Worm (Caenorhabditis elegans) whole organism, late embryonic: ENCODE data around the gene cst-1.

Experiments used
- C08G9.2 ChIP-seq: sonication (generic microtip); optimal IDR thresholded peaks from 2 replicates; lab custom pipeline; 2016; ENCODE audit warnings: mild to moderate bottlenecking, missing genetic modification characterization, moderate library complexity, missing compliant biosample characterization
- C38D4.7 ChIP-seq: fragments of 200-800 bp; sonication (Bioruptor generic); optimal IDR thresholded peaks from 2 replicates; lab custom pipeline; 2018; ENCODE audit warnings: mild to moderate bottlenecking, missing genetic modification characterization, moderate library complexity, missing compliant biosample characterization
- F13H6.1 ChIP-seq: sonication (generic microtip); optimal IDR thresholded peaks from 2 replicates; lab custom pipeline; 2016; ENCODE audit warnings: missing genetic modification characterization, missing compliant biosample characterization
- K02D7.2 ChIP-seq: sonication (generic microtip); optimal IDR thresholded peaks from 2 replicates; lab custom pipeline; 2017; ENCODE audit warnings: mild to moderate bottlenecking, missing genetic modification characterization, missing compliant biosample characterization
- K09A11.1 ChIP-seq: sonication (generic microtip); optimal IDR thresholded peaks from 2 replicates; lab custom pipeline; 2017; ENCODE audit warnings: antibody characterized with exemption, mild to moderate bottlenecking, missing genetic modification characterization, missing compliant biosample characterization; ENCODE audit not compliant: insufficient read depth
- T23F11.4 ChIP-seq: fragments of 200-800 bp; sonication (Bioruptor generic); optimal IDR thresholded peaks from 2 replicates; lab custom pipeline; 2018; ENCODE audit warnings: mild to moderate bottlenecking, missing genetic modification characterization, missing compliant biosample characterization
- ceh-2 ChIP-seq: sonication (generic microtip); optimal IDR thresholded peaks from 2 replicates; lab custom pipeline; 2016; ENCODE audit warnings: missing genotype, missing genetic modification characterization, missing compliant biosample characterization
- ceh-24 ChIP-seq: sonication (generic microtip); optimal IDR thresholded peaks from 2 replicates; lab custom pipeline; 2016; ENCODE audit warnings: mild to moderate bottlenecking, missing genetic modification characterization, missing compliant biosample characterization
- ceh-48 ChIP-seq: sonication (generic microtip); optimal IDR thresholded peaks from 2 replicates; lab custom pipeline; 2016; ENCODE audit warnings: missing genetic modification characterization, inconsistent platforms, missing compliant biosample characterization
- ceh-6 ChIP-seq: fragments of 200-800 bp; sonication (Bioruptor generic); optimal IDR thresholded peaks from 2 replicates; lab custom pipeline; 2018; ENCODE audit warnings: mild to moderate bottlenecking, missing genetic modification characterization, missing compliant biosample characterization
- che-1 ChIP-seq: sonication (generic microtip); optimal IDR thresholded peaks from 2 replicates; lab custom pipeline; 2016; ENCODE audit warnings: mild to moderate bottlenecking, missing genetic modification characterization, missing compliant biosample characterization
- dmd-4 ChIP-seq: sonication (generic microtip); optimal IDR thresholded peaks from 2 replicates; lab custom pipeline; 2016; ENCODE audit warnings: borderline replicate concordance, missing genetic modification characterization, missing compliant biosample characterization
- dve-1 ChIP-seq: sonication (generic microtip); optimal IDR thresholded peaks from 2 replicates; lab custom pipeline; 2017; ENCODE audit warnings: antibody characterized with exemption, mild to moderate bottlenecking, missing genetic modification characterization, missing compliant biosample characterization
- ets-4 ChIP-seq: sonication (generic microtip); optimal IDR thresholded peaks from 2 replicates; lab custom pipeline; 2016; ENCODE audit warnings: missing genetic modification characterization, missing compliant biosample characterization
- eyg-1 ChIP-seq: sonication (generic microtip); optimal IDR thresholded peaks from 2 replicates; lab custom pipeline; 2016; ENCODE audit warnings: missing genotype, missing genetic modification characterization, missing compliant biosample characterization
- fax-1 ChIP-seq: sonication (generic microtip); optimal IDR thresholded peaks from 2 replicates; lab custom pipeline; 2016; ENCODE audit warnings: missing genotype, missing genetic modification characterization, missing compliant biosample characterization
- gmeb-2 ChIP-seq: sonication (generic microtip); optimal IDR thresholded peaks from 2 replicates; lab custom pipeline; 2016; ENCODE audit warnings: missing genetic modification characterization, inconsistent platforms, missing compliant biosample characterization
- hlh-13 ChIP-seq: fragments of 200-800 bp; sonication (Bioruptor generic); optimal IDR thresholded peaks from 2 replicates; lab custom pipeline; 2018; ENCODE audit warnings: mild to moderate bottlenecking, missing genetic modification characterization, missing compliant biosample characterization
- hlh-15 ChIP-seq: sonication (generic microtip); optimal IDR thresholded peaks from 2 replicates; lab custom pipeline; 2016; ENCODE audit warnings: missing genetic modification characterization, missing compliant biosample characterization
- hlh-6 ChIP-seq: sonication (generic microtip); optimal IDR thresholded peaks from 2 replicates; lab custom pipeline; 2016; ENCODE audit warnings: missing genotype, missing genetic modification characterization, missing compliant biosample characterization
- hlh-8 ChIP-seq: sonication (generic microtip); optimal IDR thresholded peaks from 2 replicates; lab custom pipeline; 2016; ENCODE audit warnings: missing genotype, missing genetic modification characterization, missing compliant biosample characterization
- madf-2 ChIP-seq: sonication (generic microtip); optimal IDR thresholded peaks from 2 replicates; lab custom pipeline; 2017; ENCODE audit warnings: missing genetic modification characterization, missing compliant biosample characterization
- mec-3 ChIP-seq: sonication (generic microtip); optimal IDR thresholded peaks from 2 replicates; lab custom pipeline; 2016; ENCODE audit warnings: borderline replicate concordance, missing genetic modification characterization, missing compliant biosample characterization
- nhr-232 ChIP-seq: sonication (generic microtip); optimal IDR thresholded peaks from 2 replicates; lab custom pipeline; 2016; ENCODE audit warnings: missing genetic modification characterization, missing compliant biosample characterization
- npax-4 ChIP-seq: sonication (generic microtip); optimal IDR thresholded peaks from 2 replicates; lab custom pipeline; 2016; ENCODE audit warnings: missing genetic modification characterization, missing compliant biosample characterization
- pha-2 ChIP-seq: sonication (generic microtip); optimal IDR thresholded peaks from 2 replicates; lab custom pipeline; 2017; ENCODE audit warnings: mild to moderate bottlenecking, missing genetic modification characterization, missing compliant biosample characterization
- pqm-1 ChIP-seq: sonication (generic microtip); optimal IDR thresholded peaks from 2 replicates; lab custom pipeline; 2016; ENCODE audit warnings: missing genetic modification characterization, missing compliant biosample characterization
- sox-2 ChIP-seq: fragments of 200-800 bp; sonication (Bioruptor generic); IDR thresholded peaks from 2 replicates; pipeline ENCODE4 v1.3.6; 2022; ENCODE audit warnings: missing genetic modification reagents, missing genetic modification characterization, missing compliant biosample characterization
- tbx-7 ChIP-seq: sonication (generic microtip); optimal IDR thresholded peaks from 2 replicates; lab custom pipeline; 2016; ENCODE audit warnings: missing genotype, missing genetic modification characterization, missing compliant biosample characterization
- ttx-3 ChIP-seq: sonication (generic microtip); optimal IDR thresholded peaks from 2 replicates; lab custom pipeline; 2016; ENCODE audit warnings: missing genetic modification reagents, missing genetic modification characterization, missing compliant biosample characterization
- unc-3 ChIP-seq, 2 experiments: fragments of 200-800 bp in 1 of 2; sonication (Bioruptor generic) in 1 of 2; sonication (generic microtip) in 1 of 2; conservative IDR thresholded peaks in 1 of 2; optimal IDR thresholded peaks in 1 of 2; 2 replicates each; pipeline versions ENCODE4 v1.3.6 to Lab custom; 2016 to 2022; ENCODE audit warnings: missing compliant biosample characterization in 2 of 2, missing genetic modification characterization in 2 of 2, missing genetic modification reagents in 1 of 2
- unc-42 ChIP-seq: sonication (generic microtip); optimal IDR thresholded peaks from 2 replicates; lab custom pipeline; 2016; ENCODE audit warnings: missing genotype, missing genetic modification characterization, missing compliant biosample characterization
- unc-55 ChIP-seq: sonication (generic microtip); optimal IDR thresholded peaks from 2 replicates; lab custom pipeline; 2017; ENCODE audit warnings: missing biosample characterization, missing genetic modification reagents, missing genetic modification characterization
- zip-5 ChIP-seq: sonication (generic microtip); optimal IDR thresholded peaks from 2 replicates; lab custom pipeline; 2016; ENCODE audit warnings: missing genetic modification characterization, missing compliant biosample characterization

The cst-1 gene

ce11 chrX:4367414-4367813 lies 28.0 kb downstream of the cst-1 start, which contains the start of gene R160.10:
Gene R160.10, minus strand, starts transcription at chrX:4367514.
- TF ChIP-seq pha-2 = no peak

- no peak for TF ChIP-seq T23F11.4
- no peak for TF ChIP-seq hlh-13 (GFP tag; lab: Kevin White, UChicago)
- no peak for TF ChIP-seq dve-1 (tag; lab: Kevin White, UChicago)
- TF ChIP-seq ceh-24 = no peak
- no peak for TF ChIP-seq mec-3 (tag; lab: Kevin White, UChicago)
- TF ChIP-seq ceh-2 (tag; lab: Kevin White, UChicago) = no peak
- no peak for TF ChIP-seq tbx-7 (tag; lab: Kevin White, UChicago)
- no peak for TF ChIP-seq madf-2
- TF ChIP-seq dmd-4 = no peak
These were observed 29.4 kb downstream of the cst-1 start, which contains the start of gene R160.4 for ce11 chrX:4368800-4369199. Gene R160.4, minus strand, starts transcription at chrX:4368900.

ce11 chrX:4370756-4371155 lies 31.3 kb downstream of the cst-1 start, which contains the start of gene R160.5:
Gene R160.5, minus strand, starts transcription at chrX:4370856.
- TF ChIP-seq dmd-4 (no peak), npax-4 (tag; lab: Kevin White, UChicago) (no peak), K02D7.2 (no peak), dve-1 (tag; lab: Kevin White, UChicago) (no peak), C38D4.7 (GFP tag; lab: Kevin White, UChicago) (no peak), gmeb-2 (no peak), hlh-13 (GFP tag; lab: Kevin White, UChicago) (no peak), hlh-15 (no peak), F13H6.1 (tag; lab: Kevin White, UChicago) (no peak), ttx-3 (tag; lab: Kevin White, UChicago) (no peak), che-1 (tag; lab: Kevin White, UChicago) (no peak), K09A11.1 (tag; lab: Kevin White, UChicago) (no peak), fax-1 (no peak), T23F11.4 (no peak), zip-5 (tag; lab: Kevin White, UChicago) (no peak)

ce11 chrX:4371413-4371812 lies 32.0 kb downstream of the cst-1 start, which contains the start of gene R160.13:
Gene R160.13, minus strand, starts transcription at chrX:4371513.
- TF ChIP-seq unc-42 (no peak), unc-3 (GFP tag; conservative IDR thresholded peaks at IDR 0.05; lab: Robert Waterston, UW) (no peak), unc-3 (tag; optimal IDR thresholded peaks at IDR 0.05; lab: Kevin White, UChicago) (no peak), dmd-4 (no peak), eyg-1 (tag; lab: Kevin White, UChicago) (no peak), ceh-48 (tag; lab: Kevin White, UChicago) (no peak), hlh-8 (no peak), zip-5 (tag; lab: Kevin White, UChicago) (no peak), C08G9.2 (tag; lab: Kevin White, UChicago) (no peak), K02D7.2 (no peak), fax-1 (no peak), hlh-6 (tag; lab: Kevin White, UChicago) (no peak), hlh-15 (no peak), ets-4 (no peak), pha-2 (no peak), ceh-6 (no peak), nhr-232 (tag; lab: Kevin White, UChicago) (no peak), pqm-1 (tag; lab: Kevin White, UChicago) (no peak), dve-1 (tag; lab: Kevin White, UChicago) (no peak), unc-55 (no peak)

ce11 chrX:4371988-4372387 lies 32.6 kb downstream of the cst-1 start, which contains the start of gene R160.14:
Gene R160.14, minus strand, starts transcription at chrX:4372088.
- no peak for TF ChIP-seq sox-2 (GFP tag; lab: Robert Waterston, UW)
- no peak for TF ChIP-seq zip-5 (tag; lab: Kevin White, UChicago)
- no peak for TF ChIP-seq ttx-3 (tag; lab: Kevin White, UChicago)
- no peak for TF ChIP-seq che-1 (tag; lab: Kevin White, UChicago)
- no peak for TF ChIP-seq eyg-1 (tag; lab: Kevin White, UChicago)
- TF ChIP-seq madf-2 = no peak
- TF ChIP-seq pqm-1 (tag; lab: Kevin White, UChicago) = no peak
- TF ChIP-seq fax-1 = no peak
- no peak for TF ChIP-seq ceh-24
